Fruit fly (Drosophila melanogaster) S2 (cell line): ENCODE measurements around the gene CG11029.

Experiments used
- CG8478 ChIP-seq: fragments of >200 bp; optimal IDR thresholded peaks from 2 replicates; lab custom pipeline; 2018
- CTCF ChIP-seq, 2 experiments: fragments of >200 bp; optimal IDR thresholded peaks; 2 replicates each; lab custom pipeline; 2018

Gene CG11029

DNA sequence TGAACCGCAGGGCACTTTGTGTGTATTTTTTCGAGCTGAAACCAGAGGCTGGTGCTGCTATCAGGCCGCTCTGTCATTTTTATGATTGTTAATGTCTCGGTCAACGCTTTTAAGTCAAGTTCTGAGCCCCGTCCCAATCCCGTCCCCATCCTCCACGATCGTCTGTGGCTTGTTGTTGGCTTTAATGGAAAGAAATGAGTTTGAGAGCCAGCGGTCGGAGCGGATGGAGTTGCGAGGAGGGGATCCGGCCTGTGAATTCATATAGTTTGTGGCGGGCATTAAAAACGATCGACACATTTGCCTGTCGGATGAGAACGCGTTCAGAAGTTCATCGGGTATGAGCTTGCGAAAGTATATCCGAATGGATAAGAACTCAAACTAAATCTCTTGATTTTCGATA, at the start of gene CG11029:
Gene CG11029, plus strand, starts transcription at position 301 of the 400 bp plus-strand sequence.
- TF ChIP-seq CTCF (optimal IDR thresholded peaks at IDR 0.05; lab: Kevin White, UChicago) (no peak), CG8478 (no peak)

DNA sequence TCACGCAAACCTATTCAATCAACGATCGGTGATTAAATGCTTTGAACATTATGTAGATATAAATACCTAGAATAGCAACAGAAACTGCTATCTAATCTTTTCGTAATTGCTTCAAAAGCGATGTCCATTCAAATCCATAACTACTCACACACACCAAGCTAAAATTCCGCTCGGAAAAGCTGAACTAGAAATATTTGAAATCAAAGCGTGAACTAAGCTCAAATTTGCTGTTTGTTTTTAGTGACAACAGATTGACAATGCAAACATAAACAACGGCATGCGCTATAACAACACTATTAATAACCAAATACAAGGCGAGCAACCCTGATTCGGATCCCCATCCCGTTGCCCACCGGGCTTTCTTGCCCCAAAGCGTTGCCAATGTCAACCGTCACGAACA, 39.9 kb upstream of the CG11029 start, which contains the start of gene CG7236:
Gene CG7236, plus strand, starts transcription at position 301 of the 400 bp plus-strand sequence.
- TF ChIP-seq CG8478 (no peak), CTCF (optimal IDR thresholded peaks at IDR 0.05; lab: Kevin White, UChicago) (no peak)

DNA sequence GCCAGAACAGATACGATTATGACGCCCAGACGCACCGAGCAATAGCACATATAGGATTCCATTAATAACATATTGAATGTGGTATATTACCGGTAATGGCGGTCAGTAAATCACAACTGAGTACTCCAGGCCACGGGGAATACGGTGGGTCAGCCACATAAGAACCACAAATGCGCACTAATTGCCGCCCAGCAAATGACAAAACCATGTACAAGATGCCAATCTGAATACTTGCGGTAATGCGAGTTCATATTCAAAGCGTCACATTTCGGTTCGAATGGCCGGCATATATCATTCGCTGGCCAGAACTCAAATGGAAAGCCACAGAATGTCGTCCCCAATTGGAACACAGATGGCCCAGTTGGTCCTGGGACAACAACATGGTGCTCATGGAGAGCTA, 29.4 kb upstream of the CG11029 start, which contains the start of the genes CG14007 and CG34011:
Gene CG14007, minus strand, starts transcription at position 101 of the 400 bp plus-strand sequence.
Gene CG34011, plus strand, starts transcription at position 122 of the 400 bp plus-strand sequence.
- TF ChIP-seq CG8478 (no peak), CTCF (optimal IDR thresholded peaks at IDR 0.05; lab: Kevin White, UChicago) (no peak)

DNA sequence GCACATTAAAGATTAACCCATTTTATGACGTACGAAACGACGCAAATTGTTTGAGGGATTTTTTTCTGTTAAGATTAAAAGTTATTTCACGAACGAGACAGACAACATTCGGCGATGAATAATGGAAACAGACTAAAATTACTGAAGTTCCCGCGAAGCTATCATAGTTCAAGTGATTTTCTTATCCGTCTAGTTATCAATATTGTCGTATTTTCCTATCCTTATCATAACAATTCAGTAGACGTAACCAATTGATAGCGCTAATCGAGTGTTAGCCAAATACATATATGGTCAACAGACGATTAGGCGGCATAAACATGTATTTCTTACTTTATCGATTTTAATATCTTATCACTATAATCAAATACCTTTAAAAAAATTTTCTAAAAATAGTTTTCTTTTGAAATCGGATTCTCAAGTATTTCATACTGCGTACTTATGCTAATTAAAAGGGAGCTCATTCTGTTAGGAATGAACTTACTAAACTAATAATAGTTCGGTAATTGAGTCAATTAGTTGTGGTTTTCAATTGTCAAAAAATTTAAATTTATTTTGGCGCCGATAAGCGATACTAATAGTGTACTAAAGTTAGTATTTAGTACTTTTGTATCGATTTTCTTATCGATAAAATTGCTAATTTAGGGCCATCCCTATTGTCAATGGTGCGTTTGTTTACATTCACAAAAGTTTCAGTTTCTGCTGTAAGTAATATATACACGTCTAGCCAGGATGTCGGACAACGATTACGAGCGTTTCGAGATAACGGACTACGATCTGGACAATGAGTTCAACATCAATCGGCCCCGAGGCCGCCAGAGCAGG, 25.3 kb upstream of the CG11029 start, which contains the start of the genes CG11149 and sip1:
Gene CG11149, minus strand, starts transcription at position 493 of the 822 bp plus-strand sequence.
Gene sip1, plus strand, starts transcription at position 645 of the 822 bp plus-strand sequence.
- no peak for TF ChIP-seq CG8478
- TF ChIP-seq CTCF (optimal IDR thresholded peaks at IDR 0.05; lab: Kevin White, UChicago) = no peak

DNA sequence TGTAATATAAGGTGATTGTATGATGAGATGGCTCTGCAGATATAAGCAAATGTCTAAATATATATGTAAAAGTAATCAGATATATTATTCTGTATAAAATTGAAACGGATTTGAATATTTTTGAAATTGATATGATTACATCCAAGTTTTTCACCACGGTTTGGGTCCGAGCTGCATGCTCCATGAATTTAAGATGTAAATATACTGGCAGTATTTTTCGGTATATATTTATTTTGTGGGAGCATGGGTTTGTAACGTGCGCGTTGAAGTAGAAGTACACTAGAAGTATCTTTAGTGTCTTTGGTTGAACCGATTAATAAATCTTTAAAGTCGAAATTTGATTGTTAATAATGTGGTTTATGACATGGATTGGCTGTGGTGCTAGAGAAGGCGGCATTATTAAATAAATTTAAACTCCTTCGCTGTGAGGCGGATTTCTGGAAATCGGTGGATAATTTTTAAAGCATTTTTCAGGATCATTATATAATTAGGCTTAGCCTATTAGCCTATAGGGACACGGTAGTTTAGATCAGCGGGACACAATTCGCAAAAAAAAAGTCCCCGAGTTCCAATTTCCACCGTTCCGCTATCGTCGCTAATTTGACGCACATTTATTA, 22.0 kb upstream of the CG11029 start:
- no peak for TF ChIP-seq CG8478
- peak; percentile 32 to 60 for TF ChIP-seq CTCF (optimal IDR thresholded peaks at IDR 0.05; lab: Kevin White, UChicago)

DNA sequence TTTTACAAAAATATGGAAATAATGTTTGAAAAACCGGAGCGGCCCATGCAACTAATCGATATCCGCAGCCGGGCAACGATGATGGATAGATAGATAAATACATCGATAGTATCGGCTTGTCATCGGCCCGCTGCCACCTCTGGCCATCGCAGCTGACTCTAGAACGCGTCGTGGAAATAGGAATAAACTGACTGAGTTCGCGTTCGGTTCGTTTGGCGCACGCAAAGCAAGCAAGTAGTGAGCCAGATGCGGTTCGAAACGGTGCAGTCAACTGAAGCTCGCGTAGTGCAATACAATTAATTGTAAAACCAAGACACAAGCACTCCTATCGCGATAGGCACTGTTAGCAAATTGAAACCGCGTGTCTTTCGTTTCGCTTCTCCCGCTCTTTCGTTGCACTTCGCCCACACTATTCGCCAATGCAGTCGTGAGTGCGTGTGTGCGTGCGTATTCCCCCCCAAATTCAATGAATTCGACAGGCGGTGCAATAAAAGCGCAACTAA, 21.4 kb upstream of the CG11029 start, which contains the start of gene CG11030:
Gene CG11030, plus strand, starts transcription at position 136 of the 503 bp plus-strand sequence.
- no peak for TF ChIP-seq CG8478
- peak; percentile 13 to 30 for TF ChIP-seq CTCF (optimal IDR thresholded peaks at IDR 0.05; lab: Kevin White, UChicago)

DNA sequence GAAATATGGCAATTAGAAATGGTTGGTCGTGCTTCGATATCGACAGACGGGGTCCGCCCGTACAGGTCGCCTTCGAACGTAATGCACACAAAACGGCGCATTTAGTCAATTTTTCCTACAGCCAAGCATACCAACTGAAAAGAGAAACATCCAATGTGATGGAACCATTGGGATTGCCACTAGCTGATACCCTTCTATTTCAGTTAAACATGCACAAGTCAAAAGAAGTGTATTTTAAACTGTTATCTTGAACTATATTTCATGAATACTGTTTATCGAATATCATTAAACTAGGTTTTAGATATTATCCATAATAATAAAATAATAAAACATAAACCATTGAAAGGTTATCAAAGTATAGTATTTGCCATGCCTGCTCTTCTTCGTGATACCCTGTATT, 19.9 kb upstream of the CG11029 start:
- TF ChIP-seq CG8478 (no peak), CTCF (optimal IDR thresholded peaks at IDR 0.05; lab: Kevin White, UChicago) (no peak)

DNA sequence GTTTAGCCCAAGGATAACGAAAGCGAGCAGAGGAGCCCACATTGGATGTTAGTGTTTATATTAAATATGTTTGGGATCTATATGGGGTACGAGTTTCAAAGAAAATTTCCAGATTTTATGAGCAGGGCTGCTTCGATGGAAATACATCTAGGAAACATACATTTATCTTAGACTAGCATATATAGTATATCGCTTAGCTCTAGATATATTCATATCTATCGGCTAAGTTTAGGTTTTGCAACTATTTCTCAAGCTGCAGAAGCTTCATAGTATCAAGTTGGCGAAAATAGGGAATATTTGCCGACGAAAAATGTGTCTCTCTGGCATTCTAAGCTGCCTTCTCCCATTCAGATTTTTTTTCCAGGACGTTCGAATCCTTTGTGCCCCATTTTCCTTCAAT, 17.2 kb upstream of the CG11029 start, which contains the start of gene CG14006:
Gene CG14006, minus strand, starts transcription at position 101 of the 400 bp plus-strand sequence.
- TF ChIP-seq CG8478 = no peak
- no peak for TF ChIP-seq CTCF (optimal IDR thresholded peaks at IDR 0.05; lab: Kevin White, UChicago)

DNA sequence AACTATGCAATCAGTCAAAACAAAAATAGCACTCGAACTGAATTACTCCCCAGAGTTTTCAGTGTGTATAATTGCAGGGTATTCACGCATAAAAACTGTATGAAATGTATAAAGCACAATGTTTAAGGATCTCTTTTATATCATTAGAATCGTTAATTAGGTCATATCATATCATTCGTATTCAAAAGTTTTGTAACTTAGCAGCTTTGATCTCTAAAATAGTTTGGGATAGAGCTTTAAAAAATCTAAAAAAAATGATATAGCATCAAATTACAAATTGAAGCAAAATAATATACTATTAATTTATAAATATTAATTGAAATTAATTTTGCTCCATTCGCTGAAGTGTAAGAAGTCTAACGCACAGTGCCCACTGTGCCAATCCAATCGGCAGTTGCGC, 15.5 kb upstream of the CG11029 start:
- TF ChIP-seq CG8478 (no peak), CTCF (optimal IDR thresholded peaks at IDR 0.05; lab: Kevin White, UChicago) (no peak)

DNA sequence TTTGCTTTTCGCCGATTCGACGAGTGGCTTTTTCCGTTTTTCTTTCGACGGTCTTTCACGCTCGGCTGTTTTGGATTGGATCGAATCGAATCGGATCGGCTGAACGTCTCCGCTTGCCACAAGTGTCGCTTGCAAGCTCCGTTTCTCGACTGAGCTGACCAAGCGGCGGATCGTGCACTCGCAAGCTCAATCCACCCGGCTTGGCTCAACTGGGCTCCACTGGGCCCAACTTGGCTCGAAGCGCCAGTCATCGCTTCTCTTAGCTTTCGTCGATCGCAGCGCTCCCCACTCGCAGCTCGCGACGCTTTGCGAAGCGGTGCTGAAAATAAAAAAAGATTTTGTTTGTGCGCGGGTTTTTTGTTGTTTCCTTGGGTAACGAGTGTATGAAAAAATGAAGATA, 5.2 kb upstream of the CG11029 start:
- TF ChIP-seq CTCF (optimal IDR thresholded peaks at IDR 0.05; lab: Kevin White, UChicago) (no peak), CG8478 (no peak)

DNA sequence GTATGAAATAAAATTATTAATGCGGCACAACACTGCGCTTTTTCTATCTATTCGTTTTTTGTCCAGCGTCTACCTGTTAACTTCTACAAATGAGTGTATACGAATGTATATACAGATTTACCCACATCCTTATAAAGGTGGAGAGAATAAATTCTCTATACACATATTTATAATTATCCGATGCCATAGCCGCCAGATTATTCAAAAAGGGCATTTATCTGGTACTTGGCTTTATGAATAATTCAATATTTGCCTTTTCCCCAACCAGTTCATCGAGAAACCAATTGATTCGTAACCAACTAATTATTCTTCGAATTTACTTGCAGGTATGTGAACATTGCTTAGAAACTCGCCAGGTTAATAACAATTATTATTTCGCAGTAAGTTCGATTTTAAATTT, 4.8 kb upstream of the CG11029 start, which contains the start of gene CG11147:
Gene CG11147, minus strand, starts transcription at position 101 of the 400 bp plus-strand sequence.
- TF ChIP-seq CTCF (optimal IDR thresholded peaks at IDR 0.05; lab: Kevin White, UChicago) = no peak
- no peak for TF ChIP-seq CG8478

DNA sequence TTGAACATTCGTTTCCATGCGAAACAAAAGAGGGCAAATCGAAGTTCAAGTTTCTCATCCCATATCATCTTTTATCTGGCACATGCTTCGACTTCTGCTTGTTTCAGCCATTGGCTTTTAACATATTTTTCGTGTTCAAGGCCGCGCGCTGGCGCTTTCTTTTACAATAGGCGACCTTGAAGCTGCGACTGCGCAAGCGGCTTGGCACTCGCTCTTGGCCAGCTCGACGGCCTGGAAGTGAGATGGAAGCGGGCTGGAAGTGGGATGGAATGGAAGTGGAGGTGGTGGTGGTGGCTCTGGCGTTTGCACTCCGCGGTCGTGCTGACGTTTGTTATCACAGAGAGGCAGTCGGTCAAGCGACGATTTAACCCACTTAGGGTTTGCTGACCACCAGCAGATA, 3.5 kb upstream of the CG11029 start:
- TF ChIP-seq CTCF (optimal IDR thresholded peaks at IDR 0.05; lab: Kevin White, UChicago) = no peak
- no peak for TF ChIP-seq CG8478

DNA sequence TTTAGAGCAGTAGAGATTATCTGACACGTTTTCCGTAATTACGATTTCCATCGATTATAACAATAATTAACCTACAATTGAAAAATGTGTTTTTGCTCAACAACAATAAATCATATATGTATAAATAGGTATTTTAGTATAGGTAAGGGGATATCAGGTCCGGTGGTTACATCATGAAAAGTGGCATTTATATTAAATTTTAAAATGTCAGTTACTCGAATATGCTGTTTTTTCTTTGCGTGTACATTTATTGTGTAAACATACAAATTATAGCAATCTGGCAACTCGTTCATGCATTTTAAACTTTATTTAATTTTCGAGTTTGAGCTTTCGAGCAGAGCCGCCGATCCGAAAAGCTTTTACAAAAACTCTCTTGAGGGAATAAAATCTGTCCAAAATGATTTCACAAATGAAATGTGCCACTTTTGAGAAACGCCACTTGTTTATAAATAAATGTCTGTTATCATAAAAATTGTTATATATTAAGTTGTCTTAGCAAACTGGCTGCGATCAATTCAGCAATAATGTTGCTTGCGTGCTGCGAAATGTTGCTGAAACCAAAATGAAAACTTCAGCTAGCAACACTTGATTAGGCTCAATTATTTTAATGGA, 2.3 kb upstream of the CG11029 start:
- TF ChIP-seq CG8478 (no peak), CTCF (optimal IDR thresholded peaks at IDR 0.05; lab: Kevin White, UChicago) (no peak)

DNA sequence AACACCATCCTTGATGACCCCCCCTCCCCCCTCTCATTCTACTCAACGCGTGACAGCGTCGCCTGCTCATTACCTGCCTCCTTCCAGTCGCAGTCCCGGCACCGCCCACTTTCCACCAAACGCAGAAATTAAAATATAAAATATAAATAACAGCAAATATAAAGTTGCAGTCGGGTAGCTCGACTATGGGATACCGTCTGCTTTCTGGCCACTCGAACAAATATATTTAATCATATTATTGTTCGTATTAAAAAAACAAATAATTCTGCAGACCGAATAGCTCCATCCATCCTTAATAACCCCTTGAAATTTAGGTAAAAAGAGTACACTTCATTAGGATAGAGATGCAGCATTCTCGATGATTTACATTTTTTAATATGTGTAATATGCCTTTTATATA, 2.2 kb downstream of the CG11029 start:
- TF ChIP-seq CTCF (optimal IDR thresholded peaks at IDR 0.05; lab: Kevin White, UChicago) (no peak), CG8478 (no peak)

DNA sequence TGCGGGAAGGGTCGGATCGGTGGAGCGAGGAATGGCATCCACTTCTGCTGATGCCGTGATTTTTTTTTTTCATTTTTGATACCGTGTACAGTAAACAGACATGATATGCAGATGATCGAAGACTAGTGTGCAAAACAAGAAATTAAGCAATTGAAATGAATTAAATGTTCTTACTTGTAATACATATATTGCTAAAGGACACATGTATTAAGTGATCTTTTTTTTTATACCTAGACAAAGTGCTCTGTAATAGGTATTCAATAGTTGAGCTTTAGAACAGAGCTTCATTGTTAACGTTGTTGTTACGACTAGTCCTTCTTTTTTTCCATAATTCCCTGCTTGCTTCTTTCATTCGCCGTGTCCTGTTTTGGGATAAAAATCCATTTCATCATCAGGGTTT, 5.5 kb downstream of the CG11029 start:
- TF ChIP-seq CG8478 (no peak), CTCF (optimal IDR thresholded peaks at IDR 0.05; lab: Kevin White, UChicago) (no peak)
